Worm (Caenorhabditis elegans): Measurements from ENCODE around the gene srx-117.

DNA sequence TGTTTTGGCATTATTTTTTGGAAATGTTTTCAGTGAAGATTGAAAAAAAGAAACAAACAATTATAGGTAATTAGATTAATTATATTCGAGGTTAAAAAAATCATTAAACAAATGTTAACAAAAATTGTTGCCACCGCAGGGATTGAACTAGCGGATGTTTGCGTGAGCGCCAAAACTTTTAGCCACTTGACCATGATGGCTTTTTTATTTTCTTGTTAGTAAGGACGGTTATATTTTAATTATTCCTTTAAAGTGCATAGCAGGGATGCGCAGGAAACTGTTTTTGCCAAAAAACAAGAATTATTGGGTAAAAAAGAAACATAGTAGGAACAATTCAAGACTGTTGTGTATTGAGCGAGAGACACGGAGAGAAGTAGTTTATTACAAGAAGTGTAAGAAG lies 23.1 kb downstream of the srx-117 start:
- no peak for TF ChIP-seq unc-62 (GFP tag; optimal IDR thresholded peaks at IDR 0.05)
- TF ChIP-seq snpc-4 (tag; optimal IDR thresholded peaks at IDR 0.05): no peak
- TF ChIP-seq nhr-77 (tag; optimal IDR thresholded peaks at IDR 0.05): no peak
- TF ChIP-seq nhr-25 (tag; optimal IDR thresholded peaks at IDR 0.05): no peak
- no peak for TF ChIP-seq elt-3 (tag; optimal IDR thresholded peaks at IDR 0.05)
- TF ChIP-seq nhr-21 (tag; optimal IDR thresholded peaks at IDR 0.05): peak; percentile 66
- no peak for TF ChIP-seq nhr-10 (tag; optimal IDR thresholded peaks at IDR 0.05)
- no peak for TF ChIP-seq lin-13 (GFP tag; optimal IDR thresholded peaks at IDR 0.05)
- TF ChIP-seq aly-2 (tag; optimal IDR thresholded peaks at IDR 0.05): no peak
- TF ChIP-seq ztf-4 (tag; optimal IDR thresholded peaks at IDR 0.05): no peak

All from whole organism, L2 larva.